In genomic region chr2L:2413093-2413492, dm6 we compare ENCODE assay signal across 3 fruit fly cellular contexts.
TF ChIP-seq lines count a peak whose summit lies in the region.

No protein-coding gene starts in this region.

- TF ChIP-seq CTCF in whole organism, embryonic (GFP tag; optimal IDR thresholded peaks at IDR 0.05; lab: Kevin White, UChicago), result no peak

TF ChIP-seq in whole organism, embryonic, 481 proteins besides CTCF, POLR2A, EP300 and RAD21 (continues in another document):
- no peak for TF ChIP-seq CG13123 (GFP tag; optimal IDR thresholded peaks at IDR 0.05; lab: Kevin White, UChicago)
- TF ChIP-seq CG4617 (GFP tag; optimal IDR thresholded peaks at IDR 0.05; lab: Kevin White, UChicago; ENCODE audit: borderline replicate concordance), result no peak
- TF ChIP-seq CG30403 (GFP tag; optimal IDR thresholded peaks at IDR 0.05; lab: Kevin White, UChicago), result no peak
- no peak for TF ChIP-seq E2f2 (GFP tag; IDR thresholded peaks at IDR 0.05; lab: Robert Waterston, UW)
- no peak for TF ChIP-seq NC2β (GFP tag; optimal IDR thresholded peaks at IDR 0.05; lab: Kevin White, UChicago)
- no peak for TF ChIP-seq tna (GFP tag; IDR thresholded peaks at IDR 0.05; lab: Robert Waterston, UW; ENCODE audit: partially characterized antibody)
- TF ChIP-seq Ets65A (GFP tag; lab: Kevin White, UChicago), result peak; percentile 87
- TF ChIP-seq Hey (tag; optimal IDR thresholded peaks at IDR 0.05; lab: Kevin White, UChicago), result no peak
- no peak for TF ChIP-seq dmrt11E (tag; optimal IDR thresholded peaks at IDR 0.05; lab: Kevin White, UChicago)
- no peak for TF ChIP-seq CG10565 (GFP tag; optimal IDR thresholded peaks at IDR 0.05; lab: Kevin White, UChicago)
- TF ChIP-seq D19B (GFP tag; optimal IDR thresholded peaks at IDR 0.05; lab: Kevin White, UChicago), result no peak
- TF ChIP-seq CG10366 (GFP tag; IDR thresholded peaks at IDR 0.05; lab: Robert Waterston, UW), result peak; percentile 23; the same call in 1 of the 2 replicates
- no peak for TF ChIP-seq Adf1 (GFP tag; IDR thresholded peaks at IDR 0.05; lab: Robert Waterston, UW)
- peak; percentile 33; the same call in 1 of the 3 replicates for TF ChIP-seq row (GFP tag; IDR thresholded peaks at IDR 0.05; lab: Robert Waterston, UW)
- 0 out of 2 replicates have a peak, but pooled peaks have one; percentile 20 for TF ChIP-seq Ptx1 (GFP tag; IDR thresholded peaks at IDR 0.05; lab: Robert Waterston, UW)
- TF ChIP-seq CG5953 (GFP tag; IDR thresholded peaks at IDR 0.05; lab: Robert Waterston, UW), result no peak
- TF ChIP-seq grau (tag; optimal IDR thresholded peaks at IDR 0.05; lab: Kevin White, UChicago), result no peak
- no peak for TF ChIP-seq rib (GFP tag; IDR thresholded peaks at IDR 0.05; lab: Robert Waterston, UW)
- TF ChIP-seq Drgx (GFP tag; IDR thresholded peaks at IDR 0.05; lab: Robert Waterston, UW), result peak; percentile 76
- no peak for TF ChIP-seq CG8281 (tag; optimal IDR thresholded peaks at IDR 0.05; lab: Kevin White, UChicago)
- TF ChIP-seq CG7357 (GFP tag; IDR thresholded peaks at IDR 0.05; lab: Robert Waterston, UW), result 0 out of 3 replicates have a peak, but pooled peaks have one; percentile 11
- TF ChIP-seq kni (GFP tag; optimal IDR thresholded peaks at IDR 0.05; lab: Kevin White, UChicago), result peak; percentile 14
- no peak for TF ChIP-seq CG12071 (GFP tag; optimal IDR thresholded peaks at IDR 0.05; lab: Kevin White, UChicago)
- no peak for TF ChIP-seq cg (GFP tag; optimal IDR thresholded peaks at IDR 0.05; lab: Kevin White, UChicago)
- TF ChIP-seq kay (GFP tag; optimal IDR thresholded peaks at IDR 0.05; lab: Kevin White, UChicago), result no peak
- no peak for TF ChIP-seq CG12219 (GFP tag; optimal IDR thresholded peaks at IDR 0.05; lab: Kevin White, UChicago)
- TF ChIP-seq CG4707 (GFP tag; optimal IDR thresholded peaks at IDR 0.05; lab: Kevin White, UChicago), result no peak
- no peak for TF ChIP-seq CG10147 (GFP tag; optimal IDR thresholded peaks at IDR 0.05; lab: Kevin White, UChicago)
- TF ChIP-seq Doc2 (GFP tag; IDR thresholded peaks at IDR 0.05; lab: Robert Waterston, UW), result no peak
- peak; percentile 11 for TF ChIP-seq Sox102F (GFP tag; optimal IDR thresholded peaks at IDR 0.05; lab: Kevin White, UChicago)

TF ChIP-seq in whole organism, prepupa, 60 proteins besides CTCF, POLR2A, EP300 and RAD21 (continues in another document):
- TF ChIP-seq fd59A (GFP tag; optimal IDR thresholded peaks at IDR 0.05; lab: Kevin White, UChicago), result no peak
- peak; percentile 43 for TF ChIP-seq Lpt (GFP tag; optimal IDR thresholded peaks at IDR 0.05; lab: Kevin White, UChicago)
- peak; percentile 16 for TF ChIP-seq pdm3 (GFP tag; optimal IDR thresholded peaks at IDR 0.05; lab: Kevin White, UChicago)
- no peak for TF ChIP-seq Smox (GFP tag; optimal IDR thresholded peaks at IDR 0.05; lab: Kevin White, UChicago)
- TF ChIP-seq Sox14 (GFP tag; optimal IDR thresholded peaks at IDR 0.05; lab: Kevin White, UChicago), result no peak
- TF ChIP-seq net (GFP tag; optimal IDR thresholded peaks at IDR 0.05; lab: Kevin White, UChicago), result no peak
- no peak for TF ChIP-seq CG11902 (GFP tag; optimal IDR thresholded peaks at IDR 0.05; lab: Kevin White, UChicago)
- TF ChIP-seq Gug (GFP tag; IDR thresholded peaks at IDR 0.05; lab: Robert Waterston, UW), result peak; percentile 62
- no peak for TF ChIP-seq CG3919 (GFP tag; optimal IDR thresholded peaks at IDR 0.05; lab: Kevin White, UChicago)
- no peak for TF ChIP-seq acj6 (GFP tag; optimal IDR thresholded peaks at IDR 0.05; lab: Kevin White, UChicago)
- TF ChIP-seq Ets96B (tag; optimal IDR thresholded peaks at IDR 0.05; lab: Kevin White, UChicago), result no peak
- no peak for TF ChIP-seq CG6854 (GFP tag; optimal IDR thresholded peaks at IDR 0.05; lab: Kevin White, UChicago)
- TF ChIP-seq CG16779 (tag; optimal IDR thresholded peaks at IDR 0.05; lab: Kevin White, UChicago), result no peak
- no peak for TF ChIP-seq CG11762 (GFP tag; optimal IDR thresholded peaks at IDR 0.05; lab: Kevin White, UChicago; ENCODE audit: insufficient read depth)
- TF ChIP-seq esn (GFP tag; optimal IDR thresholded peaks at IDR 0.05; lab: Kevin White, UChicago), result no peak
- no peak for TF ChIP-seq cyc (GFP tag; optimal IDR thresholded peaks at IDR 0.05; lab: Kevin White, UChicago)
- peak; percentile 23 for TF ChIP-seq achi (GFP tag; optimal IDR thresholded peaks at IDR 0.05; lab: Kevin White, UChicago)
- TF ChIP-seq dac (GFP tag; optimal IDR thresholded peaks at IDR 0.05; lab: Kevin White, UChicago), result no peak
- TF ChIP-seq CG34406 (GFP tag; optimal IDR thresholded peaks at IDR 0.05; lab: Kevin White, UChicago), result no peak
- TF ChIP-seq Met (GFP tag; optimal IDR thresholded peaks at IDR 0.05; lab: Kevin White, UChicago), result no peak
- TF ChIP-seq Hr39 (GFP tag; optimal IDR thresholded peaks at IDR 0.05; lab: Kevin White, UChicago), result no peak
- peak; percentile 34 for TF ChIP-seq OdsH (GFP tag; optimal IDR thresholded peaks at IDR 0.05; lab: Kevin White, UChicago)
- no peak for TF ChIP-seq svp (GFP tag; lab: Kevin White, UChicago)
- no peak for TF ChIP-seq CG7368 (GFP tag; optimal IDR thresholded peaks at IDR 0.05; lab: Kevin White, UChicago)
- TF ChIP-seq dsx (GFP tag; optimal IDR thresholded peaks at IDR 0.05; lab: Kevin White, UChicago; ENCODE audit: poor library complexity, severe bottlenecking), result no peak
- TF ChIP-seq CG11294 (GFP tag; IDR thresholded peaks at IDR 0.05; lab: Robert Waterston, UW), result peak; percentile 59; the same call in 1 of the 2 replicates
- no peak for TF ChIP-seq CG9139 (GFP tag; optimal IDR thresholded peaks at IDR 0.05; lab: Kevin White, UChicago)
- peak; percentile 48 for TF ChIP-seq Hr4 (GFP tag; optimal IDR thresholded peaks at IDR 0.05; lab: Kevin White, UChicago)
- TF ChIP-seq vri (GFP tag; optimal IDR thresholded peaks at IDR 0.05; lab: Kevin White, UChicago), result no peak
- no peak for TF ChIP-seq CG3032 (tag; optimal IDR thresholded peaks at IDR 0.05; lab: Kevin White, UChicago)
- no peak for TF ChIP-seq Sox15 (GFP tag; optimal IDR thresholded peaks at IDR 0.05; lab: Kevin White, UChicago)
- no peak for TF ChIP-seq CG6276 (GFP tag; optimal IDR thresholded peaks at IDR 0.05; lab: Kevin White, UChicago)
- TF ChIP-seq Ets21C (GFP tag; optimal IDR thresholded peaks at IDR 0.05; lab: Kevin White, UChicago), result no peak
- no peak for TF ChIP-seq CG31627 (GFP tag; optimal IDR thresholded peaks at IDR 0.05; lab: Kevin White, UChicago)

TF ChIP-seq in whole organism, pupa, 21 proteins besides CTCF, POLR2A, EP300 and RAD21:
- TF ChIP-seq CG4496 (GFP tag; IDR thresholded peaks at IDR 0.05; lab: Robert Waterston, UW) (peak; percentile 79), CG8159 (tag; optimal IDR thresholded peaks at IDR 0.05; lab: Kevin White, UChicago) (no peak), CG14655 (GFP tag; optimal IDR thresholded peaks at IDR 0.05; lab: Kevin White, UChicago) (peak; percentile 53), Snoo (tag; optimal IDR thresholded peaks at IDR 0.05; lab: Kevin White, UChicago) (no peak), D1 (tag; optimal IDR thresholded peaks at IDR 0.05; lab: Kevin White, UChicago) (no peak), fd96Ca (GFP tag; IDR thresholded peaks at IDR 0.05; lab: Robert Waterston, UW) (peak; percentile 80; the same call in 2 of the 3 replicates), rn (GFP tag; IDR thresholded peaks at IDR 0.05; lab: Robert Waterston, UW) (peak; percentile 69), CG10348 (GFP tag; IDR thresholded peaks at IDR 0.05; lab: Robert Waterston, UW) (no peak), CG17806 (tag; optimal IDR thresholded peaks at IDR 0.05; lab: Kevin White, UChicago) (no peak), CG13204 (GFP tag; optimal IDR thresholded peaks at IDR 0.05; lab: Kevin White, UChicago) (no peak), CG8301 (tag; optimal IDR thresholded peaks at IDR 0.05; lab: Kevin White, UChicago) (no peak), gl (tag; optimal IDR thresholded peaks at IDR 0.05; lab: Kevin White, UChicago) (no peak), CG34367 (tag; optimal IDR thresholded peaks at IDR 0.05; lab: Kevin White, UChicago) (no peak), Ets98B (GFP tag; IDR thresholded peaks at IDR 0.05; lab: Robert Waterston, UW) (peak; percentile 68), CG32121 (GFP tag; IDR thresholded peaks at IDR 0.05; lab: Robert Waterston, UW) (peak; percentile 83), Pif1A (GFP tag; optimal IDR thresholded peaks at IDR 0.05; lab: Kevin White, UChicago) (peak; percentile 17), EcR (GFP tag; optimal IDR thresholded peaks at IDR 0.05; lab: Kevin White, UChicago) (no peak), CG12605 (GFP tag; IDR thresholded peaks at IDR 0.05; lab: Robert Waterston, UW) (peak; percentile 40; the same call in 1 of the 2 replicates), CG15710 (tag; optimal IDR thresholded peaks at IDR 0.05; lab: Kevin White, UChicago) (no peak), CG9948 (tag; optimal IDR thresholded peaks at IDR 0.05; lab: Kevin White, UChicago) (no peak), Pif1B (GFP tag; optimal IDR thresholded peaks at IDR 0.05; lab: Kevin White, UChicago) (no peak)

Comparison
In these comparisons a context has a peak if more than half of its experiments do, and no peak if none do; other contexts are left out.
1. Of the 7 proteins assayed by ChIP-seq in both whole organism, embryonic and whole organism, prepupa: peak only in whole organism, embryonic: Sox102F; only in whole organism, prepupa: Gug and Lpt; in both: none; in neither: 4.